Worm (Caenorhabditis elegans): Measurements from ENCODE around the gene snx-1.

DNA sequence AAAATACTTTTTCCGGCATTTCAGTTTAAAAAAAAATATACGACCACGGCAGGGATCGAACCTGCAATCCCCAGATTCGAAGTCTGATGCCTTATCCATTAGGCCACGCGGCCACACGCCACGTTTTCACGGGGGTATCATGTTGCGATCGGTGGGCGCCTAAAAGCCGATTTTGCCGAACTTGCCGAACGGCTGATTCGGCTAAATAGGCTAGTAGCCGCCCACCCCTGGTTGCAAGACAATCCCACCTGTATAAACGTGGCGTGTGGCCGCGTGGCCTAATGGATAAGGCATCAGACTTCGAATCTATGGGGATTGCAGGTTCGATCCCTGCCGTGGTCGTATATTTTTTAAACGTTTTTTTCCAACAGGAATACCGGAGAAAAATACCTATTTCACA lies 39.7 kb upstream of the snx-1 start:
- TF ChIP-seq vab-15 (tag; optimal IDR thresholded peaks at IDR 0.05), result no peak
- no peak for TF ChIP-seq lsy-2 (tag; optimal IDR thresholded peaks at IDR 0.05)
- TF ChIP-seq lin-13 (GFP tag; optimal IDR thresholded peaks at IDR 0.05), result no peak
- no peak for TF ChIP-seq nhr-84 (tag; optimal IDR thresholded peaks at IDR 0.05)
- no peak for TF ChIP-seq jun-1 (tag; optimal IDR thresholded peaks at IDR 0.05)
- TF ChIP-seq lin-14 (GFP tag; optimal IDR thresholded peaks at IDR 0.05), result no peak
- TF ChIP-seq pqm-1 (tag; optimal IDR thresholded peaks at IDR 0.05), result no peak
- no peak for TF ChIP-seq lin-15B (tag; optimal IDR thresholded peaks at IDR 0.05)
- no peak for TF ChIP-seq nhr-237 (tag; optimal IDR thresholded peaks at IDR 0.05)
- no peak for TF ChIP-seq ama-1 (optimal IDR thresholded peaks at IDR 0.05)
